Worm (Caenorhabditis elegans): ENCODE measurements around the gene sek-5.

DNA sequence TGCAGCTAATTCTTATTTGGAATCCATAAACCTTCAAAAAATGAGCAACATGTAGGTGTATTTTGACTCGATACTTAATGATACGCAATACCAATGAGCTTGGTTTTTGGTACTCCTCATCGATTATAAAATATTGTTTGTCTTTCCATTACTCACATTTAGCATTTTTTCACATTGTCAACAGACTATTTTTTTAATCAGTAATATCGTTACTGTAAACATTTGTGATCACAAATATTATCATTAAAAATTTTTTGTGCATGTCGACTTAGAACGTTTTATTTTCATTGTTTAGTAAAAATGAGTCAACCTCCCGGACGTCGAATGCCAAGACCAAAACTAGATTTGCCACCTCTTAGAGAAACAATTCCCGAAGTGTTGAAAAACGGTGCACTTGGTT, at the start of gene sek-5:
- TF ChIP-seq elt-2 (tag; optimal IDR thresholded peaks at IDR 0.05) (no peak), vab-15 (tag; optimal IDR thresholded peaks at IDR 0.05) (no peak), aly-2 (tag; optimal IDR thresholded peaks at IDR 0.05) (no peak), elt-3 (tag; optimal IDR thresholded peaks at IDR 0.05) (no peak), efl-1 (optimal IDR thresholded peaks at IDR 0.05) (no peak), efl-1 (GFP tag; optimal IDR thresholded peaks at IDR 0.05 in 1 of 2) (no peak), zag-1 (tag; optimal IDR thresholded peaks at IDR 0.05) (no peak)
